Worm (Caenorhabditis elegans): ENCODE results near the gene T13B5.9.

The T13B5.9 gene

ce11 chrII:1085546-1085945 is 18.8 kb downstream of the T13B5.9 start:
- TF ChIP-seq ztf-4 (tag; optimal IDR thresholded peaks at IDR 0.05) (no peak), nhr-23 (tag; optimal IDR thresholded peaks at IDR 0.05) (no peak)

- TF ChIP-seq sma-9 (GFP tag; optimal IDR thresholded peaks at IDR 0.05) (peak; percentile 74), sma-9 (tag; optimal IDR thresholded peaks at IDR 0.05) (no peak), lsy-2 (tag; optimal IDR thresholded peaks at IDR 0.05) (peak; percentile 30 to 69), egl-27 (tag; optimal IDR thresholded peaks at IDR 0.05) (peak; percentile 60), F13H6.1 (tag; optimal IDR thresholded peaks at IDR 0.05) (peak; percentile 90), crh-2 (tag; optimal IDR thresholded peaks at IDR 0.05) (peak; percentile 48), nhr-129 (tag; optimal IDR thresholded peaks at IDR 0.05) (peak; percentile 71), mab-5 (tag; optimal IDR thresholded peaks at IDR 0.05) (peak; percentile 33), nhr-237 (tag; optimal IDR thresholded peaks at IDR 0.05) (no peak), lin-13 (GFP tag; optimal IDR thresholded peaks at IDR 0.05) (peak; percentile 38), nhr-21 (tag; optimal IDR thresholded peaks at IDR 0.05) (no peak), unc-55 (GFP tag; optimal IDR thresholded peaks at IDR 0.05) (peak; percentile 46), ztf-4 (tag; optimal IDR thresholded peaks at IDR 0.05) (no peak), C34F6.9 (tag; optimal IDR thresholded peaks at IDR 0.05) (peak; percentile 57)
Observed at ce11 chrII:1084899-1085298, 19.4 kb downstream of the T13B5.9 start.

DNA sequence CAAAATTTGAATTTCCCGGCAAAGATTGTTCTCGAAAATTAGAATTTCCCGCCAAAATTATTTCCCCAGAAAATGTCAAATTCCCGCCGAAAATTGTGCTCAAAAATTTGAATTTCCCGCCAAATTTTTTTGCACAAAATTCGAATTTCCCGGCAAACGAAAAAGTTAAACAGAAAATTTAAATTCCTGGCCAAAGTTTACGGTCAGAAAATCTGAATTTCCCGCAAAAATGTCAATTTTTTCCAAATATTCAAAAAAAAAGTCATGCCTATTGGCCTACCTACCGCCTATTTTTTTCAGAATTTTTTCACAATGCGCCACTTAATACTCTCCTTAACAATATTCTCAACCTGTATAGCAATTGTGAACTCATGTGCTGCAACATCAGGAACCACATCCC is 21.4 kb downstream of the T13B5.9 start, which contains the start of gene K02E7.1:
K02E7.1 (plus strand) TSS at position 301 of the 400 bp plus-strand sequence.
- no peak for TF ChIP-seq lin-13 (GFP tag; optimal IDR thresholded peaks at IDR 0.05)
- TF ChIP-seq skn-1 (tag; optimal IDR thresholded peaks at IDR 0.05): no peak
- TF ChIP-seq lsy-2 (tag; optimal IDR thresholded peaks at IDR 0.05): no peak
- TF ChIP-seq crh-2 (tag; optimal IDR thresholded peaks at IDR 0.05): no peak
- TF ChIP-seq ztf-4 (tag; optimal IDR thresholded peaks at IDR 0.05): no peak
- no peak for TF ChIP-seq Y55F3AM.14 (GFP tag; optimal IDR thresholded peaks at IDR 0.05)
- TF ChIP-seq sma-9 (GFP tag; optimal IDR thresholded peaks at IDR 0.05): no peak
- TF ChIP-seq sma-9 (tag; optimal IDR thresholded peaks at IDR 0.05): no peak
- TF ChIP-seq ZK546.5 (tag; optimal IDR thresholded peaks at IDR 0.05): no peak
- no peak for TF ChIP-seq aly-2 (tag; optimal IDR thresholded peaks at IDR 0.05)
- no peak for TF ChIP-seq snpc-4 (tag; optimal IDR thresholded peaks at IDR 0.05)
- no peak for TF ChIP-seq unc-62 (GFP tag; optimal IDR thresholded peaks at IDR 0.05)
- TF ChIP-seq mdl-1 (tag; optimal IDR thresholded peaks at IDR 0.05): no peak
- no peak for TF ChIP-seq fos-1 (tag; optimal IDR thresholded peaks at IDR 0.05)
- TF ChIP-seq lin-11 (tag; optimal IDR thresholded peaks at IDR 0.05): no peak
- no peak for TF ChIP-seq ama-1 (optimal IDR thresholded peaks at IDR 0.05)
- no peak for TF ChIP-seq nhr-77 (tag; optimal IDR thresholded peaks at IDR 0.05)
- TF ChIP-seq elt-1 (tag; optimal IDR thresholded peaks at IDR 0.05): no peak
- TF ChIP-seq R02D3.7 (tag; optimal IDR thresholded peaks at IDR 0.05): no peak
- TF ChIP-seq sem-4 (tag; optimal IDR thresholded peaks at IDR 0.05): no peak

DNA sequence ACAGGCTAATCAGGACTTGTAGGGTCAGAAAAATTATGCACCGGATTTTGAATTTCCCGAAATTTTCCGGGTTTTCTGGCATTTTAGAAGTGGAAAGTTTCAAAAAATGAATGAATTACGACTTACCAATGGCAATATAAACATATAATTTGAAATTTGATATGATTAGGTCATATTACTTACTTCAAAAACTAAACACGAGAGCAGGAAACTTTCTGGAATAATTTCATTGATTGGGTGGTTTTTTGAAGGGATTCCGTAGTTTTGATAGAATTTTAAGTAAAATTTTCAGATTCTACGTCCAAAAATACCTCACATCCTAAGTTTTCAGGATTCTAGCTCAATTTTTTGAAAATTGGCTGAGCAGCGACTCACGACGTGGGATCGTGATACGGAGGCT is 28.9 kb downstream of the T13B5.9 start, which contains the start of gene K02E7.11:
K02E7.11 (minus strand) TSS at position 101 of the 400 bp plus-strand sequence.
- TF ChIP-seq ztf-4 (tag; optimal IDR thresholded peaks at IDR 0.05) (no peak), alr-1 (tag; optimal IDR thresholded peaks at IDR 0.05) (no peak), mdl-1 (tag; optimal IDR thresholded peaks at IDR 0.05) (no peak), nhr-6 (tag; optimal IDR thresholded peaks at IDR 0.05) (no peak), nhr-25 (tag; optimal IDR thresholded peaks at IDR 0.05) (no peak), fos-1 (tag; optimal IDR thresholded peaks at IDR 0.05) (no peak), C34F6.9 (tag; optimal IDR thresholded peaks at IDR 0.05) (no peak), lin-13 (GFP tag; optimal IDR thresholded peaks at IDR 0.05) (no peak), egl-27 (tag; optimal IDR thresholded peaks at IDR 0.05) (no peak), sma-9 (GFP tag; optimal IDR thresholded peaks at IDR 0.05) (no peak), sma-9 (tag; optimal IDR thresholded peaks at IDR 0.05) (no peak), nhr-77 (tag; optimal IDR thresholded peaks at IDR 0.05) (no peak), ZK546.5 (tag; optimal IDR thresholded peaks at IDR 0.05) (no peak), nhr-11 (tag; optimal IDR thresholded peaks at IDR 0.05) (no peak), nhr-23 (tag; optimal IDR thresholded peaks at IDR 0.05) (no peak), peb-1 (tag; optimal IDR thresholded peaks at IDR 0.05) (no peak), snpc-4 (tag; optimal IDR thresholded peaks at IDR 0.05) (no peak), lin-11 (tag; optimal IDR thresholded peaks at IDR 0.05) (no peak)

ce11 chrII:1072106-1072505 is 32.2 kb downstream of the T13B5.9 start, which contains the start of gene K02E7.4:
Gene K02E7.4 (plus strand): TSS chrII:1072406.
- no peak for TF ChIP-seq sma-3 (GFP tag; optimal IDR thresholded peaks at IDR 0.05)
- no peak for TF ChIP-seq ceh-16 (tag; optimal IDR thresholded peaks at IDR 0.05)
